Worm (Caenorhabditis elegans) whole organism, young adult: ENCODE data around the gene Y32H12A.8.

Experiments used
- C17E4.6 ChIP-seq: fragments of 200-800 bp; sonication (Bioruptor generic); IDR thresholded peaks from 2 replicates; pipeline ENCODE4 v1.3.6; 2022; ENCODE audit warnings: missing genetic modification reagents, missing genetic modification characterization, missing compliant biosample characterization
- Y53G8AR.9 ChIP-seq: fragments of 200-800 bp; sonication (Bioruptor generic); conservative IDR thresholded peaks from 2 replicates; pipeline ENCODE4 v1.3.6; 2022; ENCODE audit warnings: missing genetic modification reagents, missing genetic modification characterization, missing compliant biosample characterization
- ama-1 ChIP-seq, 3 experiments: fragments of 150-350 bp in 1 of 3; sonication (generic microtip) in 2 of 3; optimal IDR thresholded peaks; 2 replicates each; lab custom pipeline; 2014 to 2018; ENCODE audit warnings: missing biosample characterization in 2 of 3, missing genetic modification characterization in 2 of 3, missing genetic modification reagents in 2 of 3
- attf-5 ChIP-seq: fragments of 200-800 bp; sonication (Bioruptor generic); optimal IDR thresholded peaks from 2 replicates; lab custom pipeline; 2018; ENCODE audit warnings: mild to moderate bottlenecking, missing genetic modification characterization, missing compliant biosample characterization
- bed-1 ChIP-seq: fragments of 200-800 bp; sonication (Bioruptor generic); IDR thresholded peaks from 2 replicates; pipeline ENCODE4 v1.3.6; 2022; ENCODE audit warnings: missing genetic modification reagents, missing genetic modification characterization, missing compliant biosample characterization
- ceh-79 ChIP-seq: sonication (generic microtip); optimal IDR thresholded peaks from 2 replicates; lab custom pipeline; 2017; ENCODE audit warnings: mild to moderate bottlenecking, missing genetic modification characterization, missing compliant biosample characterization
- die-1 ChIP-seq: sonication (generic microtip); optimal IDR thresholded peaks from 2 replicates; lab custom pipeline; 2016; ENCODE audit warnings: missing genotype, mild to moderate bottlenecking, missing genetic modification characterization, missing compliant biosample characterization
- dpl-1 ChIP-seq: fragments of 150-350 bp; optimal IDR thresholded peaks from 2 replicates; lab custom pipeline; 2014; ENCODE audit warnings: missing biosample characterization, missing genetic modification reagents, missing genetic modification characterization
- ets-4 ChIP-seq: fragments of 200-800 bp; sonication (Bioruptor generic); optimal IDR thresholded peaks from 2 replicates; lab custom pipeline; 2018; ENCODE audit warnings: mild to moderate bottlenecking, missing genetic modification characterization, missing compliant biosample characterization
- hsf-1 ChIP-seq: fragments of 200-800 bp; sonication (Bioruptor generic); IDR thresholded peaks from 2 replicates; pipeline ENCODE4 v1.3.6; 2022; ENCODE audit warnings: missing genetic modification reagents, missing genetic modification characterization, missing compliant biosample characterization
- let-607 ChIP-seq, 2 experiments: fragments of 200-800 bp in 1 of 2; sonication (Bioruptor generic) in 1 of 2; sonication (generic microtip) in 1 of 2; optimal IDR thresholded peaks; 2 replicates each; lab custom pipeline; 2016 to 2018; ENCODE audit warnings: mild to moderate bottlenecking in 2 of 2, missing compliant biosample characterization in 2 of 2, missing genetic modification characterization in 2 of 2, moderate library complexity in 2 of 2, missing genotype in 1 of 2
- lin-35 ChIP-seq, 3 experiments: fragments of 150-350 bp in 2 of 3; sonication (generic microtip) in 1 of 3; optimal IDR thresholded peaks; 2 replicates each; lab custom pipeline; 2014 to 2018; ENCODE audit warnings: missing biosample characterization in 3 of 3, missing genetic modification characterization in 3 of 3, missing genetic modification reagents in 3 of 3
- lin-40 ChIP-seq: sonication (generic microtip); optimal IDR thresholded peaks from 2 replicates; lab custom pipeline; 2016; ENCODE audit warnings: missing genetic modification characterization, mild to moderate bottlenecking, missing compliant biosample characterization, missing genotype, missing genetic modification reagents
- madf-3 ChIP-seq: fragments of 200-800 bp; sonication (Bioruptor generic); IDR thresholded peaks from 2 replicates; pipeline ENCODE4 v1.3.6; 2022; ENCODE audit warnings: missing genetic modification reagents, missing genetic modification characterization, missing compliant biosample characterization
- madf-8 ChIP-seq: fragments of 200-800 bp; sonication (Bioruptor generic); conservative IDR thresholded peaks from 2 replicates; pipeline ENCODE4 v1.3.6; 2022; ENCODE audit warnings: missing genetic modification reagents, missing genetic modification characterization, missing compliant biosample characterization
- mcd-1 ChIP-seq: fragments of 200-800 bp; sonication (Bioruptor generic); IDR thresholded peaks from 2 replicates; pipeline ENCODE4 v1.3.6; 2022; ENCODE audit warnings: missing genetic modification reagents, missing genetic modification characterization, missing compliant biosample characterization
- mel-28 ChIP-seq: sonication (generic microtip); optimal IDR thresholded peaks from 2 replicates; lab custom pipeline; 2016; ENCODE audit warnings: borderline replicate concordance, mild to moderate bottlenecking, missing genetic modification characterization, missing compliant biosample characterization
- mxl-1 ChIP-seq: sonication (generic microtip); optimal IDR thresholded peaks from 2 replicates; lab custom pipeline; 2016; ENCODE audit warnings: missing genetic modification characterization, missing compliant biosample characterization
- nfya-1 ChIP-seq: sonication (generic microtip); optimal IDR thresholded peaks from 2 replicates; lab custom pipeline; 2017; ENCODE audit warnings: antibody characterized with exemption, missing compliant biosample characterization, missing genetic modification characterization, borderline replicate concordance; ENCODE audit not compliant: insufficient read depth
- nhr-80 ChIP-seq: sonication (generic microtip); optimal IDR thresholded peaks from 2 replicates; lab custom pipeline; 2016; ENCODE audit warnings: missing genetic modification characterization, missing compliant biosample characterization
- rcor-1 ChIP-seq: fragments of 200-800 bp; sonication (Bioruptor generic); IDR thresholded peaks from 2 replicates; pipeline ENCODE4 v1.3.6; 2022; ENCODE audit warnings: missing genetic modification reagents, missing genetic modification characterization, missing compliant biosample characterization
- rpc-1 ChIP-seq, 2 experiments: fragments of 150-350 bp in 1 of 2; sonication (generic microtip) in 1 of 2; optimal IDR thresholded peaks; 2 replicates each; lab custom pipeline; 2014 to 2018; ENCODE audit warnings: missing biosample characterization in 1 of 2, missing genetic modification characterization in 1 of 2, missing genetic modification reagents in 1 of 2, missing genotype in 1 of 2
- sea-2 ChIP-seq: fragments of 200-800 bp; sonication (Bioruptor generic); IDR thresholded peaks from 2 replicates; pipeline ENCODE4 v1.3.6; 2022; ENCODE audit warnings: missing genetic modification characterization, missing compliant biosample characterization
- snpc-1.1 ChIP-seq: sonication (generic microtip); optimal IDR thresholded peaks from 2 replicates; lab custom pipeline; 2017; ENCODE audit warnings: missing genetic modification characterization, mild to moderate bottlenecking, missing compliant biosample characterization, antibody characterized with exemption, moderate library complexity, missing genotype, missing genetic modification reagents; ENCODE audit not compliant: insufficient read depth
- snpc-1.3 ChIP-seq: sonication (generic microtip); optimal IDR thresholded peaks from 2 replicates; lab custom pipeline; 2017; ENCODE audit warnings: missing genetic modification characterization, mild to moderate bottlenecking, missing compliant biosample characterization, antibody characterized with exemption, moderate library complexity, missing genotype, missing genetic modification reagents; ENCODE audit not compliant: insufficient read depth
- tbx-9 ChIP-seq: sonication (generic microtip); optimal IDR thresholded peaks from 2 replicates; lab custom pipeline; 2016; ENCODE audit warnings: borderline replicate concordance, missing genetic modification characterization, inconsistent platforms, missing compliant biosample characterization
- unc-62 ChIP-seq: fragments of 150-350 bp; optimal IDR thresholded peaks from 2 replicates; lab custom pipeline; 2014; ENCODE audit warnings: missing biosample characterization, missing genetic modification reagents, missing genetic modification characterization
- zfh-2 ChIP-seq: fragments of 200-800 bp; sonication (Bioruptor generic); conservative IDR thresholded peaks from 2 replicates; pipeline ENCODE4 v1.3.6; 2022; ENCODE audit warnings: missing genetic modification reagents, missing genetic modification characterization, missing compliant biosample characterization
- ztf-28 ChIP-seq: fragments of 200-800 bp; sonication (Bioruptor generic); IDR thresholded peaks from 2 replicates; pipeline ENCODE4 v1.3.6; 2022; ENCODE audit warnings: missing genetic modification reagents, missing genetic modification characterization, missing compliant biosample characterization
- ztf-3 ChIP-seq: fragments of 200-800 bp; sonication (Bioruptor generic); optimal IDR thresholded peaks from 2 replicates; lab custom pipeline; 2018; ENCODE audit warnings: mild to moderate bottlenecking, missing genetic modification characterization, missing compliant biosample characterization

Y32H12A.8 gene

ce11 chrIII:5442711-5443253 lies 36.9 kb upstream of the Y32H12A.8 start, which contains the start of the genes T24G10.2 and disl-2 (continued):
- no peak for TF ChIP-seq nhr-80 (tag; lab: Kevin White, UChicago)

- TF ChIP-seq lin-40 (tag; lab: Kevin White, UChicago) (no peak), Y53G8AR.9 (no peak), ets-4 (GFP tag; lab: Kevin White, UChicago) (no peak), madf-8 (GFP tag; lab: Robert Waterston, UW) (no peak), zfh-2 (GFP tag; lab: Robert Waterston, UW) (no peak), die-1 (tag; lab: Kevin White, UChicago) (no peak), ama-1 (optimal IDR thresholded peaks at IDR 0.05; lab: Kevin White, UChicago) (no peak), ama-1 (GFP tag; optimal IDR thresholded peaks at IDR 0.05; lab: Kevin White, UChicago) (no peak), nfya-1 (tag; lab: Kevin White, UChicago) (no peak), dpl-1 (GFP tag; lab: Kevin White, UChicago) (no peak), C17E4.6 (GFP tag; lab: Robert Waterston, UW) (no peak), mcd-1 (GFP tag; lab: Robert Waterston, UW) (no peak), lin-35 (GFP tag; optimal IDR thresholded peaks at IDR 0.05; lab: Kevin White, UChicago) (no peak), ceh-79 (no peak), unc-62 (no peak), mxl-1 (tag; lab: Kevin White, UChicago) (no peak), madf-3 (GFP tag; lab: Robert Waterston, UW) (no peak), attf-5 (GFP tag; lab: Kevin White, UChicago) (no peak), sea-2 (no peak), mel-28 (tag; lab: Kevin White, UChicago) (no peak), tbx-9 (tag; lab: Kevin White, UChicago) (no peak)
Measured at ce11 chrIII:5440540-5440939, 34.7 kb upstream of the Y32H12A.8 start, which contains the start of gene W03A5.6. W03A5.6 (minus strand) TSS chrIII:5440640.

ce11 chrIII:5438064-5438463 lies 32.2 kb upstream of the Y32H12A.8 start:
- TF ChIP-seq nhr-80 (tag; lab: Kevin White, UChicago) (peak; percentile 67), ztf-28 (GFP tag; lab: Robert Waterston, UW) (0 out of 2 replicates have a peak, but pooled peaks have one; percentile 4), snpc-1.3 (tag; lab: Kevin White, UChicago) (no peak)

- no peak for TF ChIP-seq rpc-1 (optimal IDR thresholded peaks at IDR 0.05; lab: Kevin White, UChicago)
- TF ChIP-seq rpc-1 (tag; optimal IDR thresholded peaks at IDR 0.05; lab: Kevin White, UChicago) = no peak
- TF ChIP-seq C17E4.6 (GFP tag; lab: Robert Waterston, UW) = no peak
- no peak for TF ChIP-seq snpc-1.1 (tag; lab: Kevin White, UChicago)
Measured at ce11 chrIII:5436306-5436705, 30.5 kb upstream of the Y32H12A.8 start.

- TF ChIP-seq let-607 (tag; optimal IDR thresholded peaks at IDR 0.05; lab: Kevin White, UChicago) (peak; percentile 48 to 77), nhr-80 (tag; lab: Kevin White, UChicago) (peak; percentile 47), ztf-3 (GFP tag; lab: Kevin White, UChicago) (no peak)
Measured at ce11 chrIII:5427096-5427495, 21.3 kb upstream of the Y32H12A.8 start.

- no peak for TF ChIP-seq bed-1 (GFP tag; lab: Robert Waterston, UW)
- TF ChIP-seq rcor-1 (GFP tag; lab: Robert Waterston, UW) = no peak
- TF ChIP-seq hsf-1 (GFP tag; lab: Robert Waterston, UW) = peak; percentile 50; the same call in 1 of the 2 replicates
Measured at ce11 chrIII:5424363-5424762, 18.5 kb upstream of the Y32H12A.8 start.
